ENCODE assay signal across 2 worm cellular contexts in genomic region chrII:4604680-4605079, ce11.
TF ChIP-seq lines count a peak whose summit lies in the region.

No protein-coding gene starts in this region.

TF ChIP-seq in whole organism, L4 larva, 104 proteins besides CTCF, POLR2A, EP300 and RAD21:
- TF ChIP-seq set-16 (GFP tag; IDR thresholded peaks at IDR 0.05; lab: Robert Waterston, UW) (no peak), nhr-11 (tag; optimal IDR thresholded peaks at IDR 0.05; lab: Kevin White, UChicago) (no peak), dpl-1 (GFP tag; optimal IDR thresholded peaks at IDR 0.05; lab: Kevin White, UChicago) (no peak), nhr-42 (GFP tag; IDR thresholded peaks at IDR 0.05; lab: Robert Waterston, UW) (no peak), R02D3.7 (tag; optimal IDR thresholded peaks at IDR 0.05; lab: Kevin White, UChicago) (no peak), aha-1 (tag; lab: Kevin White, UChicago) (peak; percentile 13), F49E8.2 (tag; optimal IDR thresholded peaks at IDR 0.05; lab: Kevin White, UChicago; ENCODE audit: borderline replicate concordance) (peak; percentile 47), F26F4.8 (GFP tag; conservative IDR thresholded peaks at IDR 0.05; lab: Robert Waterston, UW) (no peak), duxl-1 (tag; optimal IDR thresholded peaks at IDR 0.05; lab: Kevin White, UChicago; ENCODE audit: poor library complexity) (no peak), egl-43 (GFP tag; IDR thresholded peaks at IDR 0.05; lab: Robert Waterston, UW) (no peak), madf-5 (GFP tag; IDR thresholded peaks at IDR 0.05; lab: Robert Waterston, UW) (no peak), zip-11 (GFP tag; IDR thresholded peaks at IDR 0.05; lab: Robert Waterston, UW) (no peak), ama-1 (optimal IDR thresholded peaks at IDR 0.05; lab: Kevin White, UChicago) (no peak), mdt-29 (GFP tag; IDR thresholded peaks at IDR 0.05; lab: Robert Waterston, UW) (no peak), rbr-2 (tag; optimal IDR thresholded peaks at IDR 0.05; lab: Kevin White, UChicago) (no peak), nhr-237 (tag; optimal IDR thresholded peaks at IDR 0.05; lab: Kevin White, UChicago) (no peak), T20F7.1 (GFP tag; optimal IDR thresholded peaks at IDR 0.05; lab: Kevin White, UChicago) (no peak), zip-2 (tag; optimal IDR thresholded peaks at IDR 0.05; lab: Kevin White, UChicago) (no peak), lin-38 (GFP tag; IDR thresholded peaks at IDR 0.05; lab: Robert Waterston, UW) (peak; percentile 42; the same call in 1 of the 2 replicates), egl-27 (tag; optimal IDR thresholded peaks at IDR 0.05; lab: Kevin White, UChicago) (no peak), hlh-30 (tag; optimal IDR thresholded peaks at IDR 0.05; lab: Kevin White, UChicago; ENCODE audit: insufficient read depth) (no peak), madf-9 (GFP tag; conservative IDR thresholded peaks at IDR 0.05; lab: Robert Waterston, UW) (no peak), unc-62 (GFP tag; optimal IDR thresholded peaks at IDR 0.05 in 1 of 2; lab: Kevin White, UChicago) (no peak), unc-62 (tag; optimal IDR thresholded peaks at IDR 0.05; lab: Kevin White, UChicago) (no peak), zag-1 (tag; optimal IDR thresholded peaks at IDR 0.05; lab: Kevin White, UChicago) (no peak), vab-7 (GFP tag; IDR thresholded peaks at IDR 0.05; lab: Robert Waterston, UW) (no peak), skn-1 (tag; optimal IDR thresholded peaks at IDR 0.05; lab: Kevin White, UChicago) (no peak), snpc-1.2 (GFP tag; IDR thresholded peaks at IDR 0.05; lab: Robert Waterston, UW) (no peak), tra-1 (GFP tag; IDR thresholded peaks at IDR 0.05; lab: Robert Waterston, UW) (no peak), ceh-44 (GFP tag; IDR thresholded peaks at IDR 0.05; lab: Robert Waterston, UW) (no peak), unc-130 (GFP tag; optimal IDR thresholded peaks at IDR 0.05; lab: Kevin White, UChicago) (peak; percentile 61), lsy-2 (tag; optimal IDR thresholded peaks at IDR 0.05; lab: Kevin White, UChicago) (peak in 1 of 2 experiments; percentile 4), F37D6.2 (tag; optimal IDR thresholded peaks at IDR 0.05; lab: Kevin White, UChicago) (no peak), hlh-11 (tag; optimal IDR thresholded peaks at IDR 0.05; lab: Kevin White, UChicago) (no peak), snpc-4 (tag; optimal IDR thresholded peaks at IDR 0.05; lab: Kevin White, UChicago) (no peak), mxl-2 (GFP tag; conservative IDR thresholded peaks at IDR 0.05; lab: Robert Waterston, UW) (no peak), spr-1 (tag; optimal IDR thresholded peaks at IDR 0.05; lab: Kevin White, UChicago) (no peak), cey-2 (tag; optimal IDR thresholded peaks at IDR 0.05; lab: Kevin White, UChicago; ENCODE audit: borderline replicate concordance, insufficient read depth) (no peak), fos-1 (tag; optimal IDR thresholded peaks at IDR 0.05; lab: Kevin White, UChicago) (no peak), D1046.2 (GFP tag; IDR thresholded peaks at IDR 0.05; lab: Robert Waterston, UW) (no peak), ztf-11 (tag; optimal IDR thresholded peaks at IDR 0.05; lab: Kevin White, UChicago) (no peak), jun-1 (tag; optimal IDR thresholded peaks at IDR 0.05; lab: Kevin White, UChicago) (no peak)

TF ChIP-seq in whole organism, young adult, 124 proteins besides CTCF, POLR2A, EP300 and RAD21:
- TF ChIP-seq F33H1.4 (GFP tag; IDR thresholded peaks at IDR 0.05; lab: Robert Waterston, UW) = peak; percentile 73
- TF ChIP-seq mcd-1 (GFP tag; IDR thresholded peaks at IDR 0.05; lab: Robert Waterston, UW) = no peak; the same call in 1 of the 2 replicates
- no peak for TF ChIP-seq sptf-2 (GFP tag; optimal IDR thresholded peaks at IDR 0.05; lab: Kevin White, UChicago)
- no peak for TF ChIP-seq F10E7.11 (tag; optimal IDR thresholded peaks at IDR 0.05; lab: Kevin White, UChicago)
- TF ChIP-seq rec-8 (tag; optimal IDR thresholded peaks at IDR 0.05; lab: Kevin White, UChicago) = no peak
- TF ChIP-seq ceh-91 (GFP tag; IDR thresholded peaks at IDR 0.05; lab: Robert Waterston, UW) = peak; percentile 83
- no peak for TF ChIP-seq nfyb-1 (GFP tag; IDR thresholded peaks at IDR 0.05; lab: Robert Waterston, UW)
- TF ChIP-seq ceh-27 (GFP tag; optimal IDR thresholded peaks at IDR 0.05; lab: Kevin White, UChicago) = no peak
- no peak for TF ChIP-seq F39B2.1 (GFP tag; IDR thresholded peaks at IDR 0.05; lab: Robert Waterston, UW)
- TF ChIP-seq dox-1 (GFP tag; IDR thresholded peaks at IDR 0.05; lab: Robert Waterston, UW) = peak; percentile 42; the same call in 1 of the 2 replicates
- peak; percentile 42 for TF ChIP-seq dpl-1 (GFP tag; optimal IDR thresholded peaks at IDR 0.05; lab: Kevin White, UChicago)
- peak; percentile 98 for TF ChIP-seq madf-8 (GFP tag; conservative IDR thresholded peaks at IDR 0.05; lab: Robert Waterston, UW)
- TF ChIP-seq hsf-1 (GFP tag; IDR thresholded peaks at IDR 0.05; lab: Robert Waterston, UW) = peak; percentile 42; the same call in 1 of the 2 replicates
- TF ChIP-seq D2030.7 (GFP tag; IDR thresholded peaks at IDR 0.05; lab: Robert Waterston, UW) = peak; percentile 80
- peak; percentile 33 for TF ChIP-seq tbp1 (GFP tag; optimal IDR thresholded peaks at IDR 0.05; lab: Kevin White, UChicago)
- peak; percentile 21 for TF ChIP-seq him-1 (tag; optimal IDR thresholded peaks at IDR 0.05; lab: Kevin White, UChicago)
- TF ChIP-seq pbrm-1 (GFP tag; IDR thresholded peaks at IDR 0.05; lab: Robert Waterston, UW) = peak; percentile 58; the same call in 1 of the 2 replicates
- peak; percentile 99 for TF ChIP-seq lsl-1 (GFP tag; optimal IDR thresholded peaks at IDR 0.05; lab: Kevin White, UChicago)
- TF ChIP-seq F49E8.2 (tag; optimal IDR thresholded peaks at IDR 0.05; lab: Kevin White, UChicago; ENCODE audit: insufficient read depth) = peak; percentile 46
- peak; percentile 94 for TF ChIP-seq xnd-1 (tag; optimal IDR thresholded peaks at IDR 0.05; lab: Kevin White, UChicago)
- TF ChIP-seq hmg-1.2 (GFP tag; IDR thresholded peaks at IDR 0.05; lab: Robert Waterston, UW) = peak; percentile 21; the same call in 1 of the 2 replicates
- peak; percentile 42 for TF ChIP-seq efl-1 (GFP tag; optimal IDR thresholded peaks at IDR 0.05; lab: Kevin White, UChicago)
- peak; percentile 98 for TF ChIP-seq madf-6 (GFP tag; IDR thresholded peaks at IDR 0.05; lab: Robert Waterston, UW)
- TF ChIP-seq athp-1 (tag; optimal IDR thresholded peaks at IDR 0.05; lab: Kevin White, UChicago) = peak; percentile 74
- peak; percentile 35; the same call in 1 of the 2 replicates for TF ChIP-seq rcor-1 (GFP tag; IDR thresholded peaks at IDR 0.05; lab: Robert Waterston, UW)
- TF ChIP-seq B0019.2 (GFP tag; conservative IDR thresholded peaks at IDR 0.05; lab: Robert Waterston, UW) = peak; percentile 67
TF ChIP-seq in whole organism, young adult: peak in this region for 19.

Comparison
In these comparisons a context has a peak if more than half of its experiments do, and no peak if none do; other contexts are left out.
1. Of the 7 proteins assayed by ChIP-seq in both whole organism, young adult and whole organism, L4 larva: peak only in whole organism, young adult: dpl-1; only in whole organism, L4 larva: unc-130; in both: F49E8.2; in neither: 4.